Worm (Caenorhabditis elegans) whole organism, young adult: ENCODE measurements around the gene chil-1.

Source experiments
- B0019.2 ChIP-seq: fragments of 200-800 bp; sonication (Bioruptor generic); conservative IDR thresholded peaks from 2 replicates; pipeline ENCODE4 v1.3.6; 2022; ENCODE audit warnings: missing genetic modification reagents, missing genetic modification characterization, missing compliant biosample characterization
- B0336.3 ChIP-seq: fragments of 200-800 bp; sonication (Bioruptor generic); IDR thresholded peaks from 2 replicates; pipeline ENCODE4 v1.3.6; 2022; ENCODE audit warnings: missing genetic modification characterization, missing compliant biosample characterization
- F23B12.7 ChIP-seq: sonication (generic microtip); optimal IDR thresholded peaks from 2 replicates; lab custom pipeline; 2017; ENCODE audit warnings: missing genetic modification characterization, mild to moderate bottlenecking, missing compliant biosample characterization, antibody characterized with exemption, moderate library complexity; ENCODE audit not compliant: insufficient read depth
- F37B4.10 ChIP-seq: fragments of 200-800 bp; sonication (Bioruptor generic); IDR thresholded peaks from 2 replicates; pipeline ENCODE4 v1.3.6; 2022; ENCODE audit warnings: missing genetic modification characterization, missing compliant biosample characterization
- K11D2.4 ChIP-seq: fragments of 200-800 bp; sonication (Bioruptor generic); IDR thresholded peaks from 2 replicates; pipeline ENCODE4 v1.3.6; 2022; ENCODE audit warnings: missing genetic modification reagents, missing genetic modification characterization, missing compliant biosample characterization
- Y56A3A.18 ChIP-seq: fragments of 200-800 bp; sonication (Bioruptor generic); IDR thresholded peaks from 2 replicates; pipeline ENCODE4 v1.3.6; 2022; ENCODE audit warnings: missing genetic modification reagents, missing genetic modification characterization, missing compliant biosample characterization
- akir-1 ChIP-seq: fragments of 200-800 bp; sonication (Bioruptor generic); optimal IDR thresholded peaks from 2 replicates; lab custom pipeline; 2018; ENCODE audit warnings: mild to moderate bottlenecking, missing genetic modification characterization, moderate library complexity, missing compliant biosample characterization
- attf-3 ChIP-seq: fragments of 200-800 bp; sonication (Bioruptor generic); conservative IDR thresholded peaks from 2 replicates; pipeline ENCODE4 v1.3.6; 2022; ENCODE audit warnings: missing genetic modification reagents, missing genetic modification characterization, missing compliant biosample characterization
- attf-5 ChIP-seq: fragments of 200-800 bp; sonication (Bioruptor generic); optimal IDR thresholded peaks from 2 replicates; lab custom pipeline; 2018; ENCODE audit warnings: mild to moderate bottlenecking, missing genetic modification characterization, missing compliant biosample characterization
- cebp-2 ChIP-seq: fragments of 200-800 bp; sonication (Bioruptor generic); IDR thresholded peaks from 2 replicates; pipeline ENCODE4 v1.3.6; 2022; ENCODE audit warnings: missing genetic modification characterization, missing compliant biosample characterization
- ceh-27 ChIP-seq: fragments of 200-800 bp; sonication (Bioruptor generic); optimal IDR thresholded peaks from 2 replicates; lab custom pipeline; 2018; ENCODE audit warnings: mild to moderate bottlenecking, missing genetic modification characterization, moderate library complexity, missing compliant biosample characterization
- ceh-79 ChIP-seq: sonication (generic microtip); optimal IDR thresholded peaks from 2 replicates; lab custom pipeline; 2017; ENCODE audit warnings: mild to moderate bottlenecking, missing genetic modification characterization, missing compliant biosample characterization
- dox-1 ChIP-seq: fragments of 200-800 bp; sonication (Bioruptor generic); IDR thresholded peaks from 2 replicates; pipeline ENCODE4 v1.3.6; 2022; ENCODE audit warnings: missing genetic modification reagents, missing genetic modification characterization, missing compliant biosample characterization
- dpff-1 ChIP-seq: sonication (generic microtip); optimal IDR thresholded peaks from 2 replicates; lab custom pipeline; 2017; ENCODE audit warnings: mild to moderate bottlenecking, missing genetic modification characterization, missing compliant biosample characterization
- dpl-1 ChIP-seq: fragments of 150-350 bp; optimal IDR thresholded peaks from 2 replicates; lab custom pipeline; 2014; ENCODE audit warnings: missing biosample characterization, missing genetic modification reagents, missing genetic modification characterization
- egl-18 ChIP-seq: fragments of 200-800 bp; sonication (Bioruptor generic); IDR thresholded peaks from 2 replicates; pipeline ENCODE4 v1.3.6; 2022; ENCODE audit warnings: missing genetic modification reagents, missing genetic modification characterization, missing compliant biosample characterization
- fkh-3 ChIP-seq: sonication (generic microtip); optimal IDR thresholded peaks from 2 replicates; lab custom pipeline; 2016; ENCODE audit warnings: mild to moderate bottlenecking, missing genetic modification characterization, missing compliant biosample characterization
- him-1 ChIP-seq: sonication (generic microtip); optimal IDR thresholded peaks from 2 replicates; lab custom pipeline; 2016; ENCODE audit warnings: missing genotype, missing genetic modification reagents, missing genetic modification characterization, missing compliant biosample characterization
- hmg-1.2 ChIP-seq: fragments of 200-800 bp; sonication (Bioruptor generic); IDR thresholded peaks from 2 replicates; pipeline ENCODE4 v1.3.6; 2022; ENCODE audit warnings: missing genetic modification reagents, missing genetic modification characterization, missing compliant biosample characterization
- lag-1 ChIP-seq: fragments of 200-800 bp; sonication (Bioruptor generic); IDR thresholded peaks from 2 replicates; pipeline ENCODE4 v1.3.6; 2022; ENCODE audit warnings: missing genetic modification reagents, missing genetic modification characterization, missing compliant biosample characterization
- let-526 ChIP-seq: fragments of 200-800 bp; sonication (Bioruptor generic); IDR thresholded peaks from 2 replicates; pipeline ENCODE4 v1.3.6; 2022; ENCODE audit warnings: missing genetic modification reagents, missing genetic modification characterization, missing compliant biosample characterization
- lin-26 ChIP-seq: fragments of 200-800 bp; sonication (Bioruptor generic); IDR thresholded peaks from 2 replicates; pipeline ENCODE4 v1.3.6; 2022; ENCODE audit warnings: missing genetic modification reagents, missing genetic modification characterization, missing compliant biosample characterization
- lin-40 ChIP-seq: sonication (generic microtip); optimal IDR thresholded peaks from 2 replicates; lab custom pipeline; 2016; ENCODE audit warnings: missing genetic modification characterization, mild to moderate bottlenecking, missing compliant biosample characterization, missing genotype, missing genetic modification reagents
- madf-10 ChIP-seq: sonication (generic microtip); optimal IDR thresholded peaks from 2 replicates; lab custom pipeline; 2016; ENCODE audit warnings: mild to moderate bottlenecking, missing genetic modification characterization, missing compliant biosample characterization
- madf-6 ChIP-seq: fragments of 200-800 bp; sonication (Bioruptor generic); IDR thresholded peaks from 2 replicates; pipeline ENCODE4 v1.3.6; 2022; ENCODE audit warnings: missing genetic modification reagents, missing genetic modification characterization, missing compliant biosample characterization
- mcd-1 ChIP-seq: fragments of 200-800 bp; sonication (Bioruptor generic); IDR thresholded peaks from 2 replicates; pipeline ENCODE4 v1.3.6; 2022; ENCODE audit warnings: missing genetic modification reagents, missing genetic modification characterization, missing compliant biosample characterization
- mes-4 ChIP-seq: sonication (generic microtip); optimal IDR thresholded peaks from 2 replicates; lab custom pipeline; 2016; ENCODE audit warnings: missing genotype, missing genetic modification characterization, missing compliant biosample characterization
- nfya-1 ChIP-seq: sonication (generic microtip); optimal IDR thresholded peaks from 2 replicates; lab custom pipeline; 2017; ENCODE audit warnings: antibody characterized with exemption, missing compliant biosample characterization, missing genetic modification characterization, borderline replicate concordance; ENCODE audit not compliant: insufficient read depth
- nfya-2 ChIP-seq: fragments of 200-800 bp; sonication (Bioruptor generic); IDR thresholded peaks from 2 replicates; pipeline ENCODE4 v1.3.6; 2022; ENCODE audit warnings: missing genetic modification reagents, missing genetic modification characterization, missing compliant biosample characterization
- nfyb-1 ChIP-seq: fragments of 200-800 bp; sonication (Bioruptor generic); IDR thresholded peaks from 2 replicates; pipeline ENCODE4 v1.3.6; 2022; ENCODE audit warnings: missing genetic modification reagents, missing genetic modification characterization, missing compliant biosample characterization
- snpc-4 ChIP-seq, 5 experiments: fragments of 150-350 bp in 1 of 5; sonication (generic microtip) in 4 of 5; optimal IDR thresholded peaks; 2 replicates each; lab custom pipeline; 2014 to 2018; ENCODE audit warnings: missing genetic modification characterization in 5 of 5, missing biosample characterization in 3 of 5, antibody characterized with exemption in 2 of 5, mild to moderate bottlenecking in 2 of 5, missing compliant biosample characterization in 2 of 5, missing genotype in 2 of 5, moderate library complexity in 2 of 5, missing genetic modification reagents in 1 of 5
- tbx-9 ChIP-seq: sonication (generic microtip); optimal IDR thresholded peaks from 2 replicates; lab custom pipeline; 2016; ENCODE audit warnings: borderline replicate concordance, missing genetic modification characterization, inconsistent platforms, missing compliant biosample characterization
- unc-62 ChIP-seq: fragments of 150-350 bp; optimal IDR thresholded peaks from 2 replicates; lab custom pipeline; 2014; ENCODE audit warnings: missing biosample characterization, missing genetic modification reagents, missing genetic modification characterization
- zfh-2 ChIP-seq: fragments of 200-800 bp; sonication (Bioruptor generic); conservative IDR thresholded peaks from 2 replicates; pipeline ENCODE4 v1.3.6; 2022; ENCODE audit warnings: missing genetic modification reagents, missing genetic modification characterization, missing compliant biosample characterization
- ztf-25 ChIP-seq: fragments of 200-800 bp; sonication (Bioruptor generic); IDR thresholded peaks from 2 replicates; pipeline ENCODE4 v1.3.6; 2022; ENCODE audit warnings: missing genetic modification reagents, missing genetic modification characterization, missing compliant biosample characterization
- ztf-3 ChIP-seq: fragments of 200-800 bp; sonication (Bioruptor generic); optimal IDR thresholded peaks from 2 replicates; lab custom pipeline; 2018; ENCODE audit warnings: mild to moderate bottlenecking, missing genetic modification characterization, missing compliant biosample characterization

chil-1 gene

ce11 chrII:9879815-9880214, 13.5 kb upstream of the chil-1 start:
- TF ChIP-seq ceh-79 (no peak), him-1 (tag; lab: Kevin White, UChicago) (no peak), F37B4.10 (GFP tag; lab: Robert Waterston, UW) (no peak), attf-3 (GFP tag; lab: Robert Waterston, UW) (no peak), lin-26 (GFP tag; lab: Robert Waterston, UW) (no peak), K11D2.4 (GFP tag; lab: Robert Waterston, UW) (no peak), nfya-1 (no peak), snpc-4 (GFP tag; optimal IDR thresholded peaks at IDR 0.05; lab: Kevin White, UChicago) (no peak), snpc-4 (tag; optimal IDR thresholded peaks at IDR 0.05; lab: Kevin White, UChicago) (no peak), egl-18 (no peak), tbx-9 (tag; lab: Kevin White, UChicago) (no peak), mcd-1 (GFP tag; lab: Robert Waterston, UW) (no peak), zfh-2 (GFP tag; lab: Robert Waterston, UW) (no peak), lin-40 (tag; lab: Kevin White, UChicago) (no peak), ztf-3 (no peak), mes-4 (no peak), dpl-1 (no peak), B0336.3 (GFP tag; lab: Robert Waterston, UW) (no peak), akir-1 (GFP tag; lab: Kevin White, UChicago) (no peak), hmg-1.2 (GFP tag; lab: Robert Waterston, UW) (no peak), F23B12.7 (tag; lab: Kevin White, UChicago) (no peak)

ce11 chrII:9874508-9875229, 8.4 kb upstream of the chil-1 start, which contains the start of the genes chil-2 and ctsa-3.2:
TSS of gene chil-2 (minus strand) at chrII:9874608.
TSS of gene ctsa-3.2 (plus strand) at chrII:9875179.
- no peak for TF ChIP-seq fkh-3 (tag; lab: Kevin White, UChicago)
- TF ChIP-seq madf-10 (tag; lab: Kevin White, UChicago): no peak
- no peak for TF ChIP-seq mes-4
- TF ChIP-seq dpl-1: no peak
- no peak for TF ChIP-seq attf-5
- TF ChIP-seq lag-1 (GFP tag; lab: Robert Waterston, UW): no peak
- TF ChIP-seq nfyb-1 (GFP tag; lab: Robert Waterston, UW): no peak
- no peak for TF ChIP-seq dpff-1 (tag; lab: Kevin White, UChicago)
- no peak for TF ChIP-seq dox-1
- TF ChIP-seq nfya-2 (GFP tag; lab: Robert Waterston, UW): no peak
- TF ChIP-seq madf-6: no peak
- no peak for TF ChIP-seq let-526 (GFP tag; lab: Robert Waterston, UW)
- no peak for TF ChIP-seq ceh-27
- TF ChIP-seq B0019.2: no peak
- TF ChIP-seq hmg-1.2 (GFP tag; lab: Robert Waterston, UW): no peak
- TF ChIP-seq unc-62 (GFP tag; lab: Kevin White, UChicago): no peak
- no peak for TF ChIP-seq cebp-2 (GFP tag; lab: Robert Waterston, UW)
- no peak for TF ChIP-seq Y56A3A.18 (GFP tag; lab: Robert Waterston, UW)
- TF ChIP-seq, all 124 proteins: peak for 0

ce11 chrII:9872961-9873360, 6.7 kb upstream of the chil-1 start, which contains the start of gene chil-8:
TSS of gene chil-8 (minus strand) at chrII:9873061.
- TF ChIP-seq ztf-25 (GFP tag; lab: Robert Waterston, UW): no peak
